Fruit fly (Drosophila melanogaster): ENCODE data around the gene rtv.

rtv gene

DNA sequence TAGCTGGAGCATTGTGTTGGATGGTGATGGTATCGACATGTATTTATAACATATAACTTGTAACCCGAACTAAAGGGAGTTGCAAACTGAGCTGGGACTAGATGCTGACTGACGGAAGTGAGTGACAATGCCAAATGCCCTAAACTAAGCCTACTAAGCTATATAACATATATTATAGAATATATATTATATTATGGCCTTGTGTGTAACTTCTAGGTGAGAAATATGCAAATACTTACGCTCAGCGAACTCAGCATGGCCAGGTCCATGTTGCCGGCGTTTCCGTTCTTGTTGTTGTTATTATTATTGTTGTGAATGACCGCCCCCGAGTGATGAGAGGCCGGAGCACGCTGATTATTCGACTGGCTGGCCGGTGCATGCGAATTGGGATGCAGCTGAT is 21.5 kb downstream of the rtv start, which contains the start of gene CG44385:
CG44385 (minus strand) TSS at position 101 of the 400 bp plus-strand sequence.
- no peak for TF ChIP-seq CG17806 (tag; optimal IDR thresholded peaks at IDR 0.05)
- no peak for TF ChIP-seq CG8301 (tag; optimal IDR thresholded peaks at IDR 0.05)
- TF ChIP-seq CG12605 (GFP tag; IDR thresholded peaks at IDR 0.05) = no peak
- no peak for TF ChIP-seq CG9948 (tag; optimal IDR thresholded peaks at IDR 0.05)
- TF ChIP-seq Pif1B (GFP tag; optimal IDR thresholded peaks at IDR 0.05) = no peak

DNA sequence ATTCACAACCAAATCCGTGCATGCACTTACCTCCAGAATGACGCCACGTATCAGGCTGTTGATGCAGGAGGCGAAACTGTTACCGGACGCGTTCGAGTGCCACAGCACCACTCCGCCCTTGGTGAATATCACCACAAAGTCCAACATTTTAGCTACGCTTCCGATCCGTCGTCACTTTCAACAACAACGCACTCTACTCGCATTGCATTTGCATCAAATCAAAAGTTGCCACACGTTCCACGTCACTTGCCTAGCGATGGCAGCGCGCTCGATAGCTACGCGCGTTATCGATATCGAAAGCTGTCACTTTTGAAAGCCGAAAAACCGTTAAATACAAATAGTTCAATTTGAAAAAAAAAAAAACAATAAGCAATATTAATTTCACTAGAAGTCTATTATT is 25.0 kb downstream of the rtv start, which contains the start of gene SrpRalpha:
SrpRalpha (minus strand) TSS at position 260 of the 400 bp plus-strand sequence.
- TF ChIP-seq CG12605 (GFP tag; IDR thresholded peaks at IDR 0.05) (0 out of 2 replicates have a peak, but pooled peaks have one; percentile 13), CG13204 (GFP tag; optimal IDR thresholded peaks at IDR 0.05) (no peak)

DNA sequence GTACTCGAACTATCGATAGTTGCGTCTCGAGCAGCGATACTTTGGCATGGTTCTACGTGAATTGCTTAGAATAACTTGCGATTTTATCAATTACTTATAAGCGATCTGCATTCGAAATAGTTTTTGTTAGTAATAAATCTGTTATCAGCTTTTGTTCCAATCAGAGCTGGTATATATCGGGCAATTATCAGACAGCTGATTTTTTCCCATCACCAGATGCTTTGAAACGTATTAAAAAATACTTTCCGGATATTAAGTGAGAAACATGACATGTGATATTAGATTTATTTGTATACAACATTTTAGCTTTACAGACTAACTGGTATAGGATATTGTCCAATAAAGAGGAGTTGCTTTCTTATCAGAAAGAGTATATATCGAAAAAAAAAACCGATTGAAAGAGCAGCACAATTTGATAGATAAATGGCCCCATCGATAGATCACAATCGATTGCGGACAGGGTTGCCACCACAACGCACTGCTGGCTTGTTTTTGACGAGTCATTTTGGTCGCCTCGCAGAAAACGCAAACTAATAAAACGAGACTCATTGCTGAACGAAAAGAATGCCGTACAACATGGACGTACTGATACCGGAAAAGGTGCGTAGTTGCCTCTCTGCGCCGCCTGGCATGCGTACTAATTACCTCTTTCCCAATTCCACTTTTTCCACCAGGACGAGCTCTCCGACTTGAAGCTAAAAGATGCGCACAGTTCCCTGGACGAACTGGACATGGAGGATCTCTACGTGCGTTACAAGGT is 28.9 kb downstream of the rtv start, which contains the start of gene Rpt3:
Rpt3 (plus strand) TSS at position 353 of the 760 bp plus-strand sequence.
- no peak for TF ChIP-seq EcR (GFP tag; optimal IDR thresholded peaks at IDR 0.05)
- TF ChIP-seq CG8301 (tag; optimal IDR thresholded peaks at IDR 0.05) = no peak
- no peak for TF ChIP-seq CG17806 (tag; optimal IDR thresholded peaks at IDR 0.05)
- TF ChIP-seq CG14655 (GFP tag; optimal IDR thresholded peaks at IDR 0.05) = no peak
- TF ChIP-seq CG8159 (tag; optimal IDR thresholded peaks at IDR 0.05) = no peak
- no peak for TF ChIP-seq CG13204 (GFP tag; optimal IDR thresholded peaks at IDR 0.05)
- no peak for TF ChIP-seq Pif1B (GFP tag; optimal IDR thresholded peaks at IDR 0.05)

DNA sequence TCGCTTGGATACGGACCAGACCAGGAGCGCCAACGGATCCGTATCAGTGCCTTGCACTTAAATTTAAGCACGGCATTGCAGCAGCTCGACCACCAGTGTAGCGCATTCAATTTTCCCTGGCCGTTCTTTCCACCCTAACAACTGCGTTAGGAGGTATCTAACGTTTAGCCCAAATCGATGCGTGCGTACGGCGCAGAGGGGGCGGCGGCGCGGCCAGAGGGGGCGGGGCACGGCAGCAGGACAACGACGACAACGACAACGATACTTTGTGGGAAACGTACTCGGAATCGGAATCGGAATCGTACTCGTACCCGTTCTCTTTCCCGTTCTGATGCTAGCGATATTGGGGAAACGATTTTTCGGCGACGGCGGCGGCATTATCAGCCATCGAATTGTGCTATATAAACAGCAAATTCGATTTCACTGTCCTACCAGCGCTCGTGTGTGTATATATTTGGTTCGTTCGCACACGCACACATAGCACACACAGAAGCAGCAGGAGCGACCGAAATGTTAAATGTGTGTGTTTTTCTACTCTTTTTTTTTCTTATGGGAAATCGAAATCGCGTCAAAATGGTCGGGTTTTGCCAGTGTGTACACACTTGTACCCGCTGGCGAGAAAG is 29.6 kb downstream of the rtv start, which contains the start of gene CG11122:
CG11122 (minus strand) TSS at position 601 of the 623 bp plus-strand sequence.
- no peak for TF ChIP-seq CG15710 (tag; optimal IDR thresholded peaks at IDR 0.05)
- TF ChIP-seq CG32121 (GFP tag; IDR thresholded peaks at IDR 0.05) = no peak
- no peak for TF ChIP-seq CG12605 (GFP tag; IDR thresholded peaks at IDR 0.05)
- peak; percentile 36; the same call in 1 of the 3 replicates for TF ChIP-seq CG4496 (GFP tag; IDR thresholded peaks at IDR 0.05)
- no peak for TF ChIP-seq D1 (tag; optimal IDR thresholded peaks at IDR 0.05)
- no peak for TF ChIP-seq fd96Ca (GFP tag; IDR thresholded peaks at IDR 0.05)

DNA sequence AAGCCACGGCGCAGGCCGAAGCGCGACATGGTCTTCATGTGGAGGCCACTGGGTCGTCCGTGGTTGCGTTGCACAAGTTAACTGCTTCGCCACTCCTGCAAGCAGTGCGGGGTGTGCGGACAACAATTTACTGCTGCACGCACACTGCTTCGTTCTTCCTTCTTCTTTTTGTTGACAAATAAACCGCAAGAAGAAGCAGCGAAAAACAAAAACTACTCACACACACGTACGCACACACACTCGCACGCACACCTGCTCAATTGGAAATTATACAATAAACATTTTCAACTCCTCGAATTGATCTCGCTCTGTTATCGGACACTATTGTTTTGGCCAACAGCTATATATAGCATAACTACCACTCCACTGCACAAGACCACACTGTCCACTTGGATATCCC is 30.2 kb downstream of the rtv start:
- TF ChIP-seq CG8159 (tag; optimal IDR thresholded peaks at IDR 0.05) (no peak), gl (tag; optimal IDR thresholded peaks at IDR 0.05) (peak; percentile 72), CG4496 (GFP tag; IDR thresholded peaks at IDR 0.05) (0 out of 3 replicates have a peak, but pooled peaks have one; percentile 20), CG9948 (tag; optimal IDR thresholded peaks at IDR 0.05) (peak; percentile 8), CG32121 (GFP tag; IDR thresholded peaks at IDR 0.05) (no peak), CG34367 (tag; optimal IDR thresholded peaks at IDR 0.05) (peak; percentile 66), Ets98B (GFP tag; IDR thresholded peaks at IDR 0.05) (no peak), D1 (tag; optimal IDR thresholded peaks at IDR 0.05) (no peak), Snoo (tag; optimal IDR thresholded peaks at IDR 0.05) (no peak), Pif1B (GFP tag; optimal IDR thresholded peaks at IDR 0.05) (no peak), CG15710 (tag; optimal IDR thresholded peaks at IDR 0.05) (peak; percentile 50), CG14655 (GFP tag; optimal IDR thresholded peaks at IDR 0.05) (no peak), CG8301 (tag; optimal IDR thresholded peaks at IDR 0.05) (no peak), CG12605 (GFP tag; IDR thresholded peaks at IDR 0.05) (no peak)

DNA sequence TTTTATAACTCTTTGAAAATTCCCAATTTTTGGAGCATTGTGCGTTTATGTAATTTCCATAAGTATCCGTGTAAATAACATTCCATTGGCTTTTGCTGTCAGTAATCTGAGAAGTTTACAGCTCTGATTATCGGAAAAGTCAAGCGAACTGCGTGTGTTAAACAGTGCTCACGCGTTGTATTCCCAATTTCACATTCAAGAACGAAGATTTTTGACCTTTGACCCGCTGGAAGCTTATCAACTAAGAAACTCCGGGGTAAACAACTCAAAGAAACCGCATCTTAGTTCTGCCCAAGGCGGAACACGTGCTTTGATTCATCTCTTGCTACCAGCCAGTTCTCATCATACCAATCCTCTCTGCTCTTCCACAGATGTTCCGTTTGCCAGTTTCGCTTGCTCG is 44.1 kb downstream of the rtv start:
- TF ChIP-seq CG13204 (GFP tag; optimal IDR thresholded peaks at IDR 0.05) (no peak), CG9948 (tag; optimal IDR thresholded peaks at IDR 0.05) (no peak), CG15710 (tag; optimal IDR thresholded peaks at IDR 0.05) (no peak), CG4496 (GFP tag; IDR thresholded peaks at IDR 0.05) (no peak), EcR (GFP tag; optimal IDR thresholded peaks at IDR 0.05) (no peak), CG12605 (GFP tag; IDR thresholded peaks at IDR 0.05) (no peak), CG8301 (tag; optimal IDR thresholded peaks at IDR 0.05) (no peak), CG8159 (tag; optimal IDR thresholded peaks at IDR 0.05) (no peak)

DNA sequence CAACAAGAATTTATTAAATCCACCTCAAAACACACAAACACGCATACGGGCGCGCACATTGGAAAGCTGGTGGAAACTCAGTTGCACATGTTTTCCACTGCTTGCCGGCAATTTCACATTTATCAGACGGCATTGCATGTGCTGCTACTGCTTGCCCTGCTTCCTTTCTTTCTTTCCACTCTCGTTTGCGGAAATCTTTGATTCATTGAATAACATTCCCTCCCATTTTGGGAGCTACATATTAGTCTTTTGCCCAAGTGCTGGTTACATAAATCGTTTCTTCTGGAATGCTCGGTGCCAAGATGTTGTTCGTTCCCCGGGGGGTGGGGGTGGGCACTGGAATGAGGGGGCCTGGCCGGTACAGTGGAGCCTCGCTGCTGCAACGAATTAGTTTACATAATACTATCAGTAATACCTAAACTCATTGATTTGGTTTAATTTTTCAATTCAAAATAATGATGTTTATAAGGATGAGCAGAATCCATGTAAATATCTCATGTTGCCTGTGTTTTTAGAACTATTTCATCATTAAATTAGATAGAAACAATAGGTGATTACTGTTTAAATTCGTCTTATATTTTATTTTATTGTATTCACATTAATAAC is 44.8 kb downstream of the rtv start:
- TF ChIP-seq CG8159 (tag; optimal IDR thresholded peaks at IDR 0.05) (no peak), Ets98B (GFP tag; IDR thresholded peaks at IDR 0.05) (no peak; the same call in 1 of the 2 replicates), CG32121 (GFP tag; IDR thresholded peaks at IDR 0.05) (peak; percentile 47; the same call in 1 of the 2 replicates), D1 (tag; optimal IDR thresholded peaks at IDR 0.05) (no peak), CG10348 (GFP tag; IDR thresholded peaks at IDR 0.05) (no peak), fd96Ca (GFP tag; IDR thresholded peaks at IDR 0.05) (0 out of 3 replicates have a peak, but pooled peaks have one; percentile 31), CG17806 (tag; optimal IDR thresholded peaks at IDR 0.05) (no peak), EcR (GFP tag; optimal IDR thresholded peaks at IDR 0.05) (no peak), CG14655 (GFP tag; optimal IDR thresholded peaks at IDR 0.05) (no peak), CG15710 (tag; optimal IDR thresholded peaks at IDR 0.05) (peak; percentile 20), rn (GFP tag; IDR thresholded peaks at IDR 0.05) (no peak), gl (tag; optimal IDR thresholded peaks at IDR 0.05) (no peak), CG34367 (tag; optimal IDR thresholded peaks at IDR 0.05) (no peak), CG13204 (GFP tag; optimal IDR thresholded peaks at IDR 0.05) (no peak), CG8301 (tag; optimal IDR thresholded peaks at IDR 0.05) (no peak), Pif1B (GFP tag; optimal IDR thresholded peaks at IDR 0.05) (no peak), CG12605 (GFP tag; IDR thresholded peaks at IDR 0.05) (no peak), CG4496 (GFP tag; IDR thresholded peaks at IDR 0.05) (peak; percentile 52; the same call in 1 of the 3 replicates), CG9948 (tag; optimal IDR thresholded peaks at IDR 0.05) (peak; percentile 22), Snoo (tag; optimal IDR thresholded peaks at IDR 0.05) (no peak), Pif1A (GFP tag; optimal IDR thresholded peaks at IDR 0.05) (no peak)
